Worm (Caenorhabditis elegans) whole organism, dauer: ENCODE data around the gene cest-2.1.
"Not testable (repeated sequence)": the region's sequence is repeated elsewhere in the genome, so short reads cannot be mapped to it uniquely, and the experiment has no call there.

Experiments used
- unc-62 ChIP-seq: sonication (generic microtip); optimal IDR thresholded peaks from 2 replicates; lab custom pipeline; 2017; ENCODE audit warnings: missing biosample characterization, missing genetic modification reagents, missing genetic modification characterization

cest-2.1 gene

ce11 chrV:14171284-14171683, at the start of gene cest-2.1:
cest-2.1 (minus strand) TSS chrV:14171481.
- TF ChIP-seq unc-62 (GFP tag; lab: Kevin White, UChicago), result no peak

ce11 chrV:14215106-14215505, 43.8 kb upstream of the cest-2.1 start, which contains the start of gene T16A9.5:
T16A9.5 (minus strand) TSS chrV:14215206.
- TF ChIP-seq unc-62 (GFP tag; lab: Kevin White, UChicago), result no peak

- TF ChIP-seq unc-62 (GFP tag; lab: Kevin White, UChicago), result no peak
These were observed 41.5 kb upstream of the cest-2.1 start for ce11 chrV:14212813-14213212.

- TF ChIP-seq unc-62 (GFP tag; lab: Kevin White, UChicago), result no peak
These were observed 39.5 kb upstream of the cest-2.1 start, which contains the start of gene str-230 for ce11 chrV:14210743-14211142. str-230 (minus strand) TSS chrV:14210843.

ce11 chrV:14205214-14205613, 33.9 kb upstream of the cest-2.1 start, which contains the start of gene T16A9.3:
T16A9.3 (plus strand) TSS chrV:14205514.
- TF ChIP-seq unc-62 (GFP tag; lab: Kevin White, UChicago), result not testable (repeated sequence)

ce11 chrV:14200086-14200485, 28.8 kb upstream of the cest-2.1 start:
- no peak for TF ChIP-seq unc-62 (GFP tag; lab: Kevin White, UChicago)

- TF ChIP-seq unc-62 (GFP tag; lab: Kevin White, UChicago), result no peak
These were observed 26.4 kb upstream of the cest-2.1 start for ce11 chrV:14197651-14198050.

- TF ChIP-seq unc-62 (GFP tag; lab: Kevin White, UChicago), result no peak
These were observed 23.2 kb upstream of the cest-2.1 start for ce11 chrV:14194514-14194913.

- no peak for TF ChIP-seq unc-62 (GFP tag; lab: Kevin White, UChicago)
These were observed 22.2 kb upstream of the cest-2.1 start, which contains the start of gene atfs-1 for ce11 chrV:14193451-14193850. atfs-1 (plus strand) TSS chrV:14193663.

ce11 chrV:14192870-14193269, 21.6 kb upstream of the cest-2.1 start:
- TF ChIP-seq unc-62 (GFP tag; lab: Kevin White, UChicago), result no peak

- TF ChIP-seq unc-62 (GFP tag; lab: Kevin White, UChicago), result no peak
These were observed 15.8 kb upstream of the cest-2.1 start for ce11 chrV:14187104-14187503.

- no peak for TF ChIP-seq unc-62 (GFP tag; lab: Kevin White, UChicago)
These were observed 14.2 kb upstream of the cest-2.1 start, which contains the start of the genes trm-1 and ints-2 for ce11 chrV:14185438-14185837. trm-1 (minus strand) TSS chrV:14185612. ints-2 (plus strand) TSS chrV:14185686.

ce11 chrV:14182860-14183259, 11.6 kb upstream of the cest-2.1 start, which contains the start of gene cest-2.3:
cest-2.3 (minus strand) TSS chrV:14182960.
- TF ChIP-seq unc-62 (GFP tag; lab: Kevin White, UChicago), result no peak

ce11 chrV:14179947-14180346, 8.7 kb upstream of the cest-2.1 start, which contains the start of gene ZC376.8:
ZC376.8 (plus strand) TSS chrV:14180247.
- no peak for TF ChIP-seq unc-62 (GFP tag; lab: Kevin White, UChicago)

- no peak for TF ChIP-seq unc-62 (GFP tag; lab: Kevin White, UChicago)
These were observed 6.4 kb upstream of the cest-2.1 start, which contains the start of gene ceh-74 for ce11 chrV:14177657-14178129. ceh-74 (plus strand) TSS chrV:14178079.

ce11 chrV:14176572-14176971, 5.3 kb upstream of the cest-2.1 start:
- TF ChIP-seq unc-62 (GFP tag; lab: Kevin White, UChicago), result no peak

- no peak for TF ChIP-seq unc-62 (GFP tag; lab: Kevin White, UChicago)
These were observed 3.9 kb upstream of the cest-2.1 start, which contains the start of gene cest-2.2 for ce11 chrV:14175216-14175615. cest-2.2 (minus strand) TSS chrV:14175355.
